Fruit fly (Drosophila melanogaster) whole organism: ENCODE data around the gene trr.

ENCODE experiments used
- CG8478 ChIP-seq: fragments of >200 bp; optimal IDR thresholded peaks from 2 replicates; lab custom pipeline; 2018; ENCODE audit warnings: inconsistent platforms
- Dll ChIP-seq: fragments of >200 bp; optimal IDR thresholded peaks from 2 replicates; lab custom pipeline; 2017
- EcR ChIP-seq, 2 experiments: fragments of >200 bp; optimal IDR thresholded peaks; 2 replicates each; lab custom pipeline; 2017; ENCODE audit warnings: missing biosample characterization in 2 of 2, missing genetic modification characterization in 2 of 2, missing genetic modification reagents in 2 of 2
- pan ChIP-seq: fragments of >200 bp; optimal IDR thresholded peaks from 2 replicates; lab custom pipeline; 2017
- psq ChIP-seq: fragments of >200 bp; optimal IDR thresholded peaks from 2 replicates; lab custom pipeline; 2017
- usp ChIP-seq: fragments of >200 bp; optimal IDR thresholded peaks from 2 replicates; lab custom pipeline; 2017; ENCODE audit warnings: missing biosample characterization, missing genetic modification characterization, mixed read lengths

trr gene

dm6 chrX:1889926-1890325 lies at the start of gene trr, which contains the start of gene mRpL16:
Gene trr, minus strand, starts transcription at chrX:1889950.
Gene mRpL16, plus strand, starts transcription at chrX:1890256.
- TF ChIP-seq CG8478 (no peak), Dll (no peak), pan (lab: Kevin White, UChicago) (no peak), EcR (GFP tag; optimal IDR thresholded peaks at IDR 0.05; lab: Kevin White, UChicago) (no peak), usp (GFP tag; lab: Kevin White, UChicago) (no peak), psq (lab: Kevin White, UChicago) (no peak)

dm6 chrX:1927473-1928306 lies 37.9 kb upstream of the trr start, which contains the start of gene CG11596:
Gene CG11596, plus strand, starts transcription at chrX:1927683.
- TF ChIP-seq Dll, result no peak
- no peak for TF ChIP-seq usp (GFP tag; lab: Kevin White, UChicago)
- no peak for TF ChIP-seq CG8478
- TF ChIP-seq pan (lab: Kevin White, UChicago), result no peak
- no peak for TF ChIP-seq psq (lab: Kevin White, UChicago)
- TF ChIP-seq EcR (GFP tag; optimal IDR thresholded peaks at IDR 0.05; lab: Kevin White, UChicago), result no peak

DNA sequence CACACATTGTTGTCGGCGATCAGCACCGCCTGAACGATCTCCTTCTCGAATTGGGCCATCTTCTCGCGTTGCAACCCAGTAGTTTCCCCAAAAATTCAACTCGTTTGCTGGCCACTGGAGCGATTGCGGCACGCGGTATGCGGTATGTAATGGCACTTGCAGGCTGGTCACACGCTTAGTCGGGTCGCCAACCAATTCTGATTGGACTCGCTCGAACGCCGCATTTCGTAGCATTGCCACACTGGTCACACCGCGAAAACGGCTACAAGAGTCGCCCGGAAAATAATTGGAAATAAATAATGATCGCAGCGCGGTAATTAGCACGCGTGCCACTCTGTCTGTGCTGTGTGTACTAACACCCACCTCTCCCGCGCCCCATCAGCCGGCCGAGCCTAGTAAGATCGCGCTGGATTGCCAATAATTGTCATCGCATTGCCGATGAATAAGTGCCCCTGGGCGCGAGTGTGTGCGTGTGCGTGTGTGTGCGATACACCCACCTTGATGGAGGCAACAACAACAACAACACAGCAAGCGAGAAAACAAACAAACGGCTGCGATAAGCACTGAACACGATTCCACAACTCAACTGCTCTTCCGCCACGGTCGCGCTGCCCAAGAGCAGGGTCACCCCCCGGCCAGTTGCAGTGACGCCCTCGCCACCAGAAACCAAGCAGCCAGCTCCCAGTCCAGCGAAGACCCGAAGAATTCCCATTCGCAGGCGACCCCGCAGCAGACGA lies 33.2 kb upstream of the trr start, which contains the start of the genes eIF2Bepsilon and Ocrl:
TSS of gene eIF2Bepsilon (minus strand) at position 110 of the 737 bp plus-strand sequence.
TSS of gene Ocrl (plus strand) at position 217 of the 737 bp plus-strand sequence.
- TF ChIP-seq Dll, result peak; percentile 26
- TF ChIP-seq psq (lab: Kevin White, UChicago), result no peak

DNA sequence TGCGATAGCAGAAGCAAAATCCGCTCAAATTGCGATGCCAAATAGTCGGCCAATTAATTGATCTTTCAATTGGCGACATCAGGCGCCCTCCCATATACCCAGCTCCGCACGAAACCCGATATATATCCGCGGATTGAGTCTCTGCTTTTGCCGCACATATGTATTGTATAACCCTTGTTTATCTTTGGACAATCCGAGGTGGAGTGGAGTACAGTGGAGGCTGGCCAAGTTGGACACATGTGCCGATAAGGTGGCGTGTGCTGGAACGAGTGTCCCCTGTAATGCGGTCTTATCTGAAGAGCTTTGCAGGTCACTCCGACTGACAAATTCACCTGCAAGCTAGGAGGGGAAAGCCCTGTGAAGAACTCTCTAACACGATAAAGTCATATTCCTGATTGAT lies 19.8 kb upstream of the trr start:
- no peak for TF ChIP-seq CG8478
- no peak for TF ChIP-seq EcR (GFP tag; optimal IDR thresholded peaks at IDR 0.05; lab: Kevin White, UChicago)
- no peak for TF ChIP-seq pan (lab: Kevin White, UChicago)
- TF ChIP-seq psq (lab: Kevin White, UChicago), result no peak
- TF ChIP-seq Dll, result no peak
- TF ChIP-seq usp (GFP tag; lab: Kevin White, UChicago), result no peak

- TF ChIP-seq psq (lab: Kevin White, UChicago), result no peak
- no peak for TF ChIP-seq CG8478
- TF ChIP-seq pan (lab: Kevin White, UChicago), result no peak
- no peak for TF ChIP-seq Dll
- no peak for TF ChIP-seq EcR (GFP tag; optimal IDR thresholded peaks at IDR 0.05; lab: Kevin White, UChicago)
- TF ChIP-seq usp (GFP tag; lab: Kevin White, UChicago), result no peak
Measured at dm6 chrX:1908757-1909156, 19.0 kb upstream of the trr start, which contains the start of the genes Edem1 and Rbcn-3B. Gene Edem1, minus strand, starts transcription at chrX:1908827. Gene Rbcn-3B, plus strand, starts transcription at chrX:1908920.

DNA sequence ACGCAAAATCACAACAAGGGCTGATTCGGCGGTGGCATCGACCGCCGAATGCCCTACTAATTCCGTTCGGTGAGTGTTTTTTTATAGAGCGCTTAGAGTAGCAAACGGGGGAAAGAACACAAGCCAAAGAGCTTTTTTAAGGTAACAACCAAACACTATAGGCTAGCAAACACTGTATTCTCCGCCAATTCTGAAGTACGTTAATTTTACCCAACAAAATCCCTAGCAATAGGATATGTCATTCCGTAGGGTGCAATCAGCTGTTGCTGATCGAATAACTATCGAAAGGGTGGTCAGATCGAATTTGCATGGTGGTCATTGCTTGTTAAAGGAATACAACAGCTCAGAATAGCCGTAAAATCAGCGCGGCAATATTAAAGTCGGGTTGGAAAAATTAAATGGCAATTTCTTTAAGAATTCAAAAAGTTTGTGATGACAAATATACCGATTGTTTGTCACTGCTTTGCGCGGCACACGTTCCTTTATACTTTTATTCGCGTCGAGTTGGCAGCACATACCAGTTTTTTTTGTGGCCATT lies 18.0 kb upstream of the trr start, which contains the start of gene mip130:
TSS of gene mip130 (plus strand) at position 513 of the 538 bp plus-strand sequence.
- no peak for TF ChIP-seq usp (GFP tag; lab: Kevin White, UChicago)
- TF ChIP-seq Dll, result no peak
- TF ChIP-seq psq (lab: Kevin White, UChicago), result no peak
- no peak for TF ChIP-seq pan (lab: Kevin White, UChicago)
- no peak for TF ChIP-seq CG8478
- no peak for TF ChIP-seq EcR (GFP tag; optimal IDR thresholded peaks at IDR 0.05; lab: Kevin White, UChicago)

DNA sequence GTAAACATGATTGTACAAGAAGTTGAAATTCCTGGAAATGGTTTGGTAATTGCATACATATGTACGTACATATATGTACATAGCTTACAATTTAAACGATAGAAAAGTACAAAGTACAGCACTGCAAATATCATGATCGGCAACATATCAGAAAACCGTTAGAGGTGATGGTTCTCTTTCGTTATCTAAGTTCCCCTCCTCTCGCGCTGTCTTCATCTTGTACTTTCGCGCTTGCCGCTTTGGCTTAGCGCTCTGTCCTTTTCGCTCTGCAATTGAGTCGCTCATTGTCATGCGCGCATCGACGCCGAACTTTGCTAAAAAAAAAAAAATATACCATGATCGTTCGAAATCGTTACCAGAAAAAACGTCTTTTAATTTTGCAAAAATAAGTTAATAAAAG lies 14.2 kb upstream of the trr start:
- TF ChIP-seq pan (lab: Kevin White, UChicago) (no peak), EcR (GFP tag; optimal IDR thresholded peaks at IDR 0.05; lab: Kevin White, UChicago) (no peak), Dll (no peak), psq (lab: Kevin White, UChicago) (no peak), CG8478 (no peak), usp (GFP tag; lab: Kevin White, UChicago) (no peak)

- TF ChIP-seq Dll, result no peak
- TF ChIP-seq CG8478, result no peak
- TF ChIP-seq pan (lab: Kevin White, UChicago), result no peak
- no peak for TF ChIP-seq usp (GFP tag; lab: Kevin White, UChicago)
- no peak for TF ChIP-seq psq (lab: Kevin White, UChicago)
- TF ChIP-seq EcR (GFP tag; optimal IDR thresholded peaks at IDR 0.05; lab: Kevin White, UChicago), result no peak
Measured at dm6 chrX:1903077-1903476, 13.3 kb upstream of the trr start, which contains the start of gene CG32801. Gene CG32801, minus strand, starts transcription at chrX:1903177.

- TF ChIP-seq Dll (no peak), usp (GFP tag; lab: Kevin White, UChicago) (no peak), EcR (GFP tag; optimal IDR thresholded peaks at IDR 0.05; lab: Kevin White, UChicago) (no peak), pan (lab: Kevin White, UChicago) (no peak), CG8478 (no peak), psq (lab: Kevin White, UChicago) (no peak)
Measured at dm6 chrX:1901605-1902136, 11.9 kb upstream of the trr start, which contains the start of gene Ldaf1. Gene Ldaf1, minus strand, starts transcription at chrX:1901911.

DNA sequence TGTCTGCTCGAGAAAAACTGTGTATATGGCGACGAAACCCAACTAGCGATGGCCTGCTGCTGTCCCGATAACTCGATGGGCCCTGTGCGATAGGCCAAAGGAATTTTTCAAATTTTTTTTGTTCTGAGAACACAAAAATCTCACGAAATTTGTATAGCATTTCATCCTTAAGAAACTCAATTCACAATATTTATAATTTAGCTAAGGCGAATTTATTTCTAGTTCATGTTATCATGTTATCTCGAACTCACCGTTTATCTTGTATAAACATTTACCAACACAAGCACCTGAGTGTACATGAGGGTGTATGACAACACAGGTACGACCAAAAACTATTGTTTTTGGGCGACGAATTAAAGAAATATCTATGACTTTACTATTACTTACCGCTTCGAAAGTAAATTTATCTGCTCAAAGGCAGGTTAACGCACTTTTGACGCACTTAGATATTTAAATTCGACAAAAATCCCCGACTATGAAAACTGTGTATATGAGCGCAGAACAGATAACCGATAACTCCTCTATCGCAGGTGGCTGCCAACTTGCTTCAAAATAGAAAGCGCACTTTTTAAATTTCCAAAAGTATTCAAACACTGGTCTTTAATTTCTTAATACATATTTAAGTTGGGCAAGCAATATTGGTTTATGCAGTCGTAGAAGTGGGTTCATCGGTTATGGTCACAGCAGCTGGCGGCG lies 10.5 kb upstream of the trr start, which contains the start of gene arm:
TSS of gene arm (minus strand) at position 524 of the 696 bp plus-strand sequence.
- TF ChIP-seq CG8478 (no peak), Dll (no peak), EcR (GFP tag; optimal IDR thresholded peaks at IDR 0.05; lab: Kevin White, UChicago) (no peak), pan (lab: Kevin White, UChicago) (no peak), psq (lab: Kevin White, UChicago) (no peak)
